Worm (Caenorhabditis elegans) whole organism, L4 larva: ENCODE results near the gene sdhb-1.
A peak's percentile ranks its signal among the peaks of the same experiment; 100 is the strongest.

Experiments used
- F37D6.2 ChIP-seq: sonication (generic microtip); optimal IDR thresholded peaks from 2 replicates; lab custom pipeline; 2016; ENCODE audit warnings: mild to moderate bottlenecking, missing genetic modification characterization, missing compliant biosample characterization
- F44E2.7 ChIP-seq: fragments of 200-800 bp; sonication (Bioruptor generic); IDR thresholded peaks from 2 replicates; pipeline ENCODE4 v2.1.2; 2022; ENCODE audit warnings: missing genetic modification characterization, missing compliant biosample characterization
- Y105C5A.15 ChIP-seq: fragments of 200-800 bp; sonication (Bioruptor generic); IDR thresholded peaks from 2 replicates; pipeline ENCODE4 v1.3.6; 2022; ENCODE audit warnings: missing genetic modification characterization, missing compliant biosample characterization
- ZK337.2 ChIP-seq: fragments of 200-800 bp; sonication (Bioruptor generic); IDR thresholded peaks from 2 replicates; pipeline ENCODE4 v1.3.6; 2022; ENCODE audit warnings: missing genetic modification reagents, missing genetic modification characterization, missing compliant biosample characterization
- ZK546.5 ChIP-seq, 2 experiments: sonication (generic microtip); optimal IDR thresholded peaks; 2 replicates each; lab custom pipeline; 2017; ENCODE audit warnings: missing biosample characterization in 2 of 2, missing genetic modification characterization in 2 of 2
- aha-1 ChIP-seq: fragments of 150-350 bp; peaks from one replicate; lab custom pipeline; 2014; ENCODE audit warnings: missing biosample characterization, missing genetic modification characterization
- ama-1 ChIP-seq: fragments of 150-350 bp; optimal IDR thresholded peaks from 2 replicates; lab custom pipeline; 2014; ENCODE audit warnings: inconsistent platforms, mixed read lengths
- ceh-28 ChIP-seq: fragments of 150-350 bp; optimal IDR thresholded peaks from 2 replicates; lab custom pipeline; 2014; ENCODE audit warnings: missing biosample characterization, missing genetic modification reagents, missing genetic modification characterization
- ceh-82 ChIP-seq: sonication (generic microtip); optimal IDR thresholded peaks from 2 replicates; lab custom pipeline; 2017; ENCODE audit warnings: missing biosample characterization, missing genetic modification characterization
- ces-1 ChIP-seq: fragments of 150-350 bp; sonication (generic microtip); optimal IDR thresholded peaks from 4 replicates; lab custom pipeline; 2014; ENCODE audit warnings: missing biosample characterization, missing genetic modification reagents, missing genetic modification characterization
- cey-2 ChIP-seq: sonication (generic microtip); optimal IDR thresholded peaks from 3 replicates; lab custom pipeline; 2017; ENCODE audit warnings: missing genetic modification characterization, mild to moderate bottlenecking, missing compliant biosample characterization, antibody characterized with exemption, borderline replicate concordance; ENCODE audit not compliant: insufficient read depth
- ctbp-1 ChIP-seq: fragments of 200-800 bp; sonication (Bioruptor generic); IDR thresholded peaks from 2 replicates; pipeline ENCODE4 v1.3.6; 2022; ENCODE audit warnings: missing genetic modification reagents, missing genetic modification characterization, missing compliant biosample characterization
- daf-8 ChIP-seq: fragments of 200-800 bp; sonication (Bioruptor generic); IDR thresholded peaks from 2 replicates; pipeline ENCODE4 v1.3.6; 2022; ENCODE audit warnings: missing genetic modification characterization, missing compliant biosample characterization
- dmd-6 ChIP-seq: fragments of 200-800 bp; sonication (Bioruptor generic); IDR thresholded peaks from 2 replicates; pipeline ENCODE4 v1.3.6; 2022; ENCODE audit warnings: missing genetic modification reagents, missing genetic modification characterization, missing compliant biosample characterization
- dmd-8 ChIP-seq: fragments of 200-800 bp; sonication (Bioruptor generic); IDR thresholded peaks from 2 replicates; pipeline ENCODE4 v1.3.6; 2022; ENCODE audit warnings: missing genetic modification characterization, missing compliant biosample characterization
- dmd-9 ChIP-seq: fragments of 200-800 bp; sonication (Bioruptor generic); IDR thresholded peaks from 2 replicates; pipeline ENCODE4 v1.3.6; 2022; ENCODE audit warnings: missing genetic modification reagents, missing genetic modification characterization, missing compliant biosample characterization
- dpl-1 ChIP-seq: fragments of 150-350 bp; optimal IDR thresholded peaks from 2 replicates; lab custom pipeline; 2014; ENCODE audit warnings: missing biosample characterization, missing genetic modification reagents, missing genetic modification characterization
- egl-43 ChIP-seq: fragments of 200-800 bp; sonication (Bioruptor generic); IDR thresholded peaks from 2 replicates; pipeline ENCODE4 v1.3.6; 2022; ENCODE audit warnings: missing genetic modification reagents, missing genetic modification characterization, missing compliant biosample characterization
- fkh-10 ChIP-seq: fragments of 150-350 bp; optimal IDR thresholded peaks from 2 replicates; lab custom pipeline; 2014; ENCODE audit warnings: missing biosample characterization, missing genetic modification reagents, missing genetic modification characterization
- hmg-1.1 ChIP-seq: fragments of 200-800 bp; sonication (Bioruptor generic); IDR thresholded peaks from 2 replicates; pipeline ENCODE4 v1.3.6; 2022; ENCODE audit warnings: missing genetic modification reagents, missing genetic modification characterization, missing compliant biosample characterization
- lin-13 ChIP-seq: fragments of 150-350 bp; optimal IDR thresholded peaks from 2 replicates; lab custom pipeline; 2014; ENCODE audit warnings: missing biosample characterization, missing genetic modification reagents, missing genetic modification characterization
- lin-38 ChIP-seq: fragments of 200-800 bp; sonication (Bioruptor generic); IDR thresholded peaks from 2 replicates; pipeline ENCODE4 v1.3.6; 2022; ENCODE audit warnings: missing genetic modification reagents, missing genetic modification characterization, missing compliant biosample characterization
- mdt-29 ChIP-seq: fragments of 200-800 bp; sonication (Bioruptor generic); IDR thresholded peaks from 2 replicates; pipeline ENCODE4 v1.3.6; 2022; ENCODE audit warnings: missing genetic modification reagents, missing genetic modification characterization, missing compliant biosample characterization
- mxl-2 ChIP-seq: fragments of 200-800 bp; sonication (Bioruptor generic); conservative IDR thresholded peaks from 2 replicates; pipeline ENCODE4 v1.3.6; 2022; ENCODE audit warnings: missing genetic modification reagents, missing genetic modification characterization, missing compliant biosample characterization
- mxl-3 ChIP-seq: fragments of 200-800 bp; sonication (Bioruptor generic); optimal IDR thresholded peaks from 2 replicates; lab custom pipeline; 2018; ENCODE audit warnings: mild to moderate bottlenecking, missing genetic modification characterization, missing compliant biosample characterization
- nhr-102 ChIP-seq: sonication (generic microtip); optimal IDR thresholded peaks from 2 replicates; lab custom pipeline; 2016; ENCODE audit warnings: mild to moderate bottlenecking, missing genetic modification characterization, moderate library complexity, missing compliant biosample characterization
- nhr-11 ChIP-seq: fragments of 150-350 bp; optimal IDR thresholded peaks from 2 replicates; lab custom pipeline; 2014; ENCODE audit warnings: missing biosample characterization, missing genetic modification characterization
- nhr-111 ChIP-seq: fragments of 200-800 bp; sonication (Bioruptor generic); optimal IDR thresholded peaks from 2 replicates; lab custom pipeline; 2018; ENCODE audit warnings: mild to moderate bottlenecking, missing genetic modification characterization, missing compliant biosample characterization
- nhr-28 ChIP-seq: fragments of 150-350 bp; optimal IDR thresholded peaks from 2 replicates; lab custom pipeline; 2014; ENCODE audit warnings: missing biosample characterization, missing genetic modification characterization
- nhr-41 ChIP-seq: fragments of 200-800 bp; sonication (Bioruptor generic); IDR thresholded peaks from 2 replicates; pipeline ENCODE4 v1.3.6; 2022; ENCODE audit warnings: missing genetic modification reagents, missing genetic modification characterization, missing compliant biosample characterization
- nhr-6 ChIP-seq: fragments of 150-350 bp; optimal IDR thresholded peaks from 2 replicates; lab custom pipeline; 2014; ENCODE audit warnings: missing biosample characterization, missing genetic modification characterization
- nhr-76 ChIP-seq: fragments of 150-350 bp; optimal IDR thresholded peaks from 2 replicates; lab custom pipeline; 2014; ENCODE audit warnings: missing biosample characterization, missing genetic modification characterization
- pqm-1 ChIP-seq: sonication (generic microtip); optimal IDR thresholded peaks from 2 replicates; lab custom pipeline; 2017; ENCODE audit warnings: missing biosample characterization, missing genetic modification characterization
- rbr-2 ChIP-seq: sonication (generic microtip); optimal IDR thresholded peaks from 2 replicates; lab custom pipeline; 2016; ENCODE audit warnings: missing genotype, missing genetic modification characterization, missing compliant biosample characterization
- skn-1 ChIP-seq: fragments of 150-350 bp; optimal IDR thresholded peaks from 2 replicates; lab custom pipeline; 2014; ENCODE audit warnings: missing biosample characterization, missing genetic modification characterization
- snpc-4 ChIP-seq: fragments of 150-350 bp; optimal IDR thresholded peaks from 2 replicates; lab custom pipeline; 2014; ENCODE audit warnings: missing biosample characterization, missing genetic modification characterization
- spr-1 ChIP-seq: sonication (generic microtip); optimal IDR thresholded peaks from 2 replicates; lab custom pipeline; 2016; ENCODE audit warnings: mild to moderate bottlenecking, missing genetic modification characterization, missing compliant biosample characterization
- spr-3 ChIP-seq: fragments of 200-800 bp; sonication (Bioruptor generic); optimal IDR thresholded peaks from 2 replicates; lab custom pipeline; 2018; ENCODE audit warnings: mild to moderate bottlenecking, missing genetic modification characterization, missing compliant biosample characterization
- tra-1 ChIP-seq: fragments of 200-800 bp; sonication (Bioruptor generic); IDR thresholded peaks from 2 replicates; pipeline ENCODE4 v1.3.6; 2022; ENCODE audit warnings: missing genetic modification reagents, missing genetic modification characterization, missing compliant biosample characterization
- vab-7 ChIP-seq: fragments of 200-800 bp; sonication (Bioruptor generic); IDR thresholded peaks from 2 replicates; pipeline ENCODE4 v1.3.6; 2022; ENCODE audit warnings: missing genetic modification reagents, missing genetic modification characterization, missing compliant biosample characterization
- zag-1 ChIP-seq: fragments of 150-350 bp; optimal IDR thresholded peaks from 2 replicates; lab custom pipeline; 2014; ENCODE audit warnings: missing biosample characterization, missing genetic modification characterization
- zip-11 ChIP-seq: fragments of 200-800 bp; sonication (Bioruptor generic); IDR thresholded peaks from 2 replicates; pipeline ENCODE4 v1.3.6; 2022; ENCODE audit warnings: missing genetic modification characterization, missing compliant biosample characterization
- zip-2 ChIP-seq: fragments of 150-350 bp; optimal IDR thresholded peaks from 2 replicates; lab custom pipeline; 2014; ENCODE audit warnings: missing biosample characterization, missing genetic modification characterization

The sdhb-1 gene

DNA sequence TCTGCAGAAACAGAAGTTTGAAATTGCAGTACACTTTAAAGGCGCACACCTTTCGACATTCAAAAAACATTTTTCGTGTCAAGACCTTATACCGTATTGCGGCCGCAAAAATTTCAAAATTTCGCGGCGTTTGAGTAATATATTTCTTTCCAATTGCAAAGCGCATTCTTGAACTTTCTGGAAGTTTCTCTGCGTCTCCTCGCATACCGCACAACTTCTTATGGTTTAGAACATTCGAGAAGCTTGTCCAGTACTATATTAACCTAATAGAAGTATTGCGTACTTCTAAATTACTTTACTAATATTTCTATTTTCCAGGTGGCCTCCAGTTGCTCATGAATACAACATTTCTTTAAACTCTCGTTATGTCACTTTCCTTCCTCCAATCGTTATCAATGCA, 15.9 kb downstream of the sdhb-1 start:
- TF ChIP-seq ctbp-1 (GFP tag; lab: Robert Waterston, UW) = no peak
- no peak for TF ChIP-seq nhr-41
- no peak for TF ChIP-seq dpl-1 (GFP tag; lab: Kevin White, UChicago)
- peak; percentile 59; the same call in 1 of the 2 replicates for TF ChIP-seq mdt-29 (GFP tag; lab: Robert Waterston, UW)
- TF ChIP-seq ces-1 (GFP tag; lab: Kevin White, UChicago) = no peak
- peak; percentile 12 for TF ChIP-seq mxl-3

DNA sequence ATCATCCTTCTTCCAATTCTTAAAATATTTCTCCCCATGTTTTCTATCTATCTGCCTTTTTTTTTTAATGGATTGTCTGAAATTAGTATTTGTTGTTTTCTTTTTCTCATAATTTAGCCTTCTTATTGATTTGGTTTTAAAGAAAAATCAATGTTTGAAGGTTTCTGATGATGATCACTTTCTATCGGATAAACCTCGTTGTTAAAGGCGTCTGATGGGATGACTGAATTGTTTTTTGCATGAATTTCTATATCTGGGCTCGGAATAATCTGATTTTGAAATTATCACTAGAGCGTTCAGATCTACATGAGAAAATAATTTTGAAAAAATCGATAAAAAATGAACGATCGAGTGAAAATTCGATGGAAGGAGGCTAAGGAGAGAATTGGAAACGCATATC, 18.8 kb downstream of the sdhb-1 start, which contains the start of gene scp-1:
TSS of gene scp-1 (plus strand) at position 301 of the 400 bp plus-strand sequence.
- TF ChIP-seq ceh-28 = peak; percentile 4
- TF ChIP-seq zag-1 (tag; lab: Kevin White, UChicago) = no peak

DNA sequence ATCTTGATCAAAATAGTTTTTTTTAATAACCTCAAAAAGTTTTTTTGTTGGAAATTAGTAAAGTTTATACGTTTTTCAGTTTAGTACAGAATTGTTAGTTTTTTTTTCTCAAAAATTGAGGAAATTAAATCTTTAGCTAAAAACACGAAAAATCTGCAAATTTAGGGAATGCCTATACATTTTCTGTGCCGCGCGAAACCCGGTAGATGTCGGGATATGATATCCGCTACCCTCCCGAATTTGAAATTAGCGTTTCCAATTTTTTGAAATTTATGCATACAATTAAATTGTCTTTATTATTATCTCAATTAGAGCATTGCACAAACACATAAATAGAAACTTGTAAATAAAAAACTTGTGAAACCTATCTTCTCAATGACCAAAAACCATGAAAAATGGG, 19.5 kb downstream of the sdhb-1 start:
- TF ChIP-seq nhr-111 (GFP tag; lab: Kevin White, UChicago) (no peak), spr-1 (tag; lab: Kevin White, UChicago) (no peak), aha-1 (no peak), tra-1 (GFP tag; lab: Robert Waterston, UW) (no peak)
- TF ChIP-seq, all 104 proteins: peak for 0

DNA sequence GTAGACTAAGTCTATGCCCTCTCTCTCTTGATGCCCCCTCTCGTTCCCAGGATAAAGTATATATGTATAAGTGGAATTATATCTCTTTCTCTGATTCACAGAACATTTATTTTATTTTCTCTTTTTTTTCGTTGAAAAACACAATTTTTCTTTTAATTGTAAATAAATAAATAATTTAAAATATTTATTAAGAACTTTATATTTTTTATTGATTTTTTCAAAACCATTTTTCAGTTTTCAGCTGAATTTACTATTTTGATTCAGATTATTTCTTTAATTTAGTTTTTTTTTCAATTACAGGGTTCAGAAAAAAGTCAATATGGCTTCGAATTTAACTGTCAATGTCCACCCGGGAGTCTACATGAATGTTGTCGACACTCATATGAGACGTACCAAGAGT, 21.2 kb downstream of the sdhb-1 start, which contains the start of gene eif-3.F:
TSS of gene eif-3.F (plus strand) at position 301 of the 400 bp plus-strand sequence.
- TF ChIP-seq pqm-1 (no peak), F37D6.2 (tag; lab: Kevin White, UChicago) (no peak), daf-8 (GFP tag; lab: Robert Waterston, UW) (no peak), nhr-6 (tag; lab: Kevin White, UChicago) (no peak), lin-38 (GFP tag; lab: Robert Waterston, UW) (no peak), dmd-6 (GFP tag; lab: Robert Waterston, UW) (no peak), nhr-76 (tag; lab: Kevin White, UChicago) (no peak), mxl-3 (no peak), rbr-2 (tag; lab: Kevin White, UChicago) (no peak), zip-2 (no peak), mxl-2 (GFP tag; lab: Robert Waterston, UW) (no peak), ceh-82 (tag; lab: Kevin White, UChicago) (no peak), F44E2.7 (no peak), dmd-9 (no peak), nhr-28 (tag; lab: Kevin White, UChicago) (no peak), cey-2 (tag; lab: Kevin White, UChicago) (no peak), skn-1 (tag; lab: Kevin White, UChicago) (no peak), vab-7 (GFP tag; lab: Robert Waterston, UW) (no peak), snpc-4 (no peak)

DNA sequence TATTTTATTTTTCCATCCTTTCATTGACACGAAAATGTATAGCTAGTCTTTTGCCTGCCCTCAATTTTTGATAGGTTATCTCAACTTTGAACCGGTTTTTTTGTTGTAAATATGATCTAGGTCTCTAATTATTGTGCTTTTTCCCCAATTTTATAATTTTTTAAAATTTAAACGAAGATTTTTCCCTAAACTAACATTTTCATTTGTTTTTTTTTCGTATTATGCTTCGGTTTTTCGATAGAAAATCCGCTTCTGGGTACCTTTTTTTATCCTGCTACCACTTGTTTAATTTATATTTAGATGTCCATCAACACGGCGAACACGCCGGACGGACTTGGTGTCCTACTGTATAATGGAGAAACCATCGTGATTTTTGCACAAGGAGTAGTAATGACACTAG, 23.1 kb downstream of the sdhb-1 start, which contains the start of gene wbp-2:
TSS of gene wbp-2 (plus strand) at position 301 of the 400 bp plus-strand sequence.
- TF ChIP-seq vab-7 (GFP tag; lab: Robert Waterston, UW) (no peak), snpc-4 (no peak), nhr-11 (tag; lab: Kevin White, UChicago) (no peak), ama-1 (lab: Kevin White, UChicago) (no peak), ZK546.5 (tag; optimal IDR thresholded peaks at IDR 0.05; lab: Kevin White, UChicago) (no peak), dmd-8 (GFP tag; lab: Robert Waterston, UW) (no peak), hmg-1.1 (GFP tag; lab: Robert Waterston, UW) (no peak), ces-1 (GFP tag; lab: Kevin White, UChicago) (no peak), spr-3 (GFP tag; lab: Kevin White, UChicago) (no peak), fkh-10 (no peak), lin-13 (GFP tag; lab: Kevin White, UChicago) (no peak), Y105C5A.15 (GFP tag; lab: Robert Waterston, UW) (no peak), ZK337.2 (GFP tag; lab: Robert Waterston, UW) (no peak), egl-43 (GFP tag; lab: Robert Waterston, UW) (no peak), nhr-102 (tag; lab: Kevin White, UChicago) (no peak), zip-11 (GFP tag; lab: Robert Waterston, UW) (no peak)
